Worm (Caenorhabditis elegans) whole organism, L3 larva: ENCODE results near the gene unc-18.

Experiments
- ama-1 ChIP-seq: fragments of 150-350 bp; optimal IDR thresholded peaks from 2 replicates; lab custom pipeline; 2018
- ceh-16 ChIP-seq: sonication (generic microtip); optimal IDR thresholded peaks from 2 replicates; lab custom pipeline; 2017; ENCODE audit warnings: missing biosample characterization, missing genetic modification characterization
- ceh-28 ChIP-seq: fragments of 150-350 bp; optimal IDR thresholded peaks from 2 replicates; lab custom pipeline; 2014; ENCODE audit warnings: missing biosample characterization, missing genetic modification reagents, missing genetic modification characterization
- ceh-82 ChIP-seq: fragments of 150-350 bp; optimal IDR thresholded peaks from 2 replicates; lab custom pipeline; 2014; ENCODE audit warnings: missing biosample characterization, missing genetic modification characterization
- ceh-9 ChIP-seq: sonication (generic microtip); optimal IDR thresholded peaks from 2 replicates; lab custom pipeline; 2018; ENCODE audit warnings: missing biosample characterization, missing genetic modification characterization
- daf-12 ChIP-seq: fragments of 150-350 bp; optimal IDR thresholded peaks from 2 replicates; lab custom pipeline; 2014; ENCODE audit warnings: missing biosample characterization, missing genetic modification reagents, missing genetic modification characterization
- egl-27 ChIP-seq: sonication (generic microtip); optimal IDR thresholded peaks from 4 replicates; lab custom pipeline; 2017; ENCODE audit warnings: missing biosample characterization, missing genetic modification reagents, missing genetic modification characterization
- elt-1 ChIP-seq: fragments of 150-350 bp; optimal IDR thresholded peaks from 2 replicates; lab custom pipeline; 2014; ENCODE audit warnings: missing biosample characterization, missing genetic modification characterization
- elt-2 ChIP-seq: sonication (generic microtip); optimal IDR thresholded peaks from 2 replicates; lab custom pipeline; 2016; ENCODE audit warnings: missing genetic modification reagents, mild to moderate bottlenecking, missing genetic modification characterization, missing compliant biosample characterization
- fkh-10 ChIP-seq: sonication (generic microtip); optimal IDR thresholded peaks from 2 replicates; lab custom pipeline; 2017; ENCODE audit warnings: missing biosample characterization, missing genetic modification reagents, missing genetic modification characterization
- fkh-2 ChIP-seq: fragments of 150-350 bp; optimal IDR thresholded peaks from 2 replicates; lab custom pipeline; 2014; ENCODE audit warnings: missing biosample characterization, missing genetic modification reagents, missing genetic modification characterization
- hmg-11 ChIP-seq: sonication (generic microtip); optimal IDR thresholded peaks from 2 replicates; lab custom pipeline; 2016; ENCODE audit warnings: missing genetic modification characterization, missing compliant biosample characterization
- jun-1 ChIP-seq: fragments of 150-350 bp; optimal IDR thresholded peaks from 2 replicates; lab custom pipeline; 2014; ENCODE audit warnings: missing biosample characterization, missing genetic modification reagents, missing genetic modification characterization
- lin-15B ChIP-seq: fragments of 150-350 bp; optimal IDR thresholded peaks from 2 replicates; lab custom pipeline; 2014; ENCODE audit warnings: missing biosample characterization, missing genetic modification characterization
- lin-39 ChIP-seq: fragments of 150-350 bp; optimal IDR thresholded peaks from 2 replicates; lab custom pipeline; 2018; ENCODE audit warnings: missing biosample characterization, missing genetic modification reagents, missing genetic modification characterization
- lsy-12 ChIP-seq: sonication (generic microtip); optimal IDR thresholded peaks from 2 replicates; lab custom pipeline; 2016; ENCODE audit warnings: mild to moderate bottlenecking, missing genetic modification characterization, missing compliant biosample characterization
- nhr-12 ChIP-seq: fragments of 150-350 bp; optimal IDR thresholded peaks from 2 replicates; lab custom pipeline; 2014; ENCODE audit warnings: missing biosample characterization, missing genetic modification characterization
- nhr-23 ChIP-seq: fragments of 150-350 bp; optimal IDR thresholded peaks from 2 replicates; lab custom pipeline; 2014; ENCODE audit warnings: missing biosample characterization, missing genetic modification reagents, missing genetic modification characterization
- nhr-25 ChIP-seq: sonication (generic microtip); optimal IDR thresholded peaks from 2 replicates; lab custom pipeline; 2017; ENCODE audit warnings: missing biosample characterization, missing genetic modification characterization
- nhr-28 ChIP-seq: fragments of 150-350 bp; optimal IDR thresholded peaks from 2 replicates; lab custom pipeline; 2014; ENCODE audit warnings: missing biosample characterization, missing genetic modification characterization
- nhr-67 ChIP-seq: fragments of 150-350 bp; optimal IDR thresholded peaks from 2 replicates; lab custom pipeline; 2014; ENCODE audit warnings: missing biosample characterization, missing genetic modification characterization
- nhr-76 ChIP-seq: fragments of 150-350 bp; sonication (generic microtip); optimal IDR thresholded peaks from 5 replicates; lab custom pipeline; 2014; ENCODE audit warnings: missing biosample characterization, missing genetic modification characterization
- pha-4 ChIP-seq: fragments of 150-350 bp; optimal IDR thresholded peaks from 2 replicates; lab custom pipeline; 2014; ENCODE audit warnings: missing biosample characterization, missing genetic modification reagents, missing genetic modification characterization
- pqm-1 ChIP-seq: fragments of 150-350 bp; optimal IDR thresholded peaks from 2 replicates; lab custom pipeline; 2017; ENCODE audit warnings: missing biosample characterization, missing genetic modification characterization, inconsistent platforms
- sea-2 ChIP-seq: fragments of 150-350 bp; sonication (generic microtip); optimal IDR thresholded peaks from 4 replicates; lab custom pipeline; 2014; ENCODE audit warnings: missing biosample characterization, missing genetic modification reagents, missing genetic modification characterization
- skn-1 ChIP-seq: fragments of 150-350 bp; optimal IDR thresholded peaks from 2 replicates; lab custom pipeline; 2014; ENCODE audit warnings: missing biosample characterization, missing genetic modification characterization
- snpc-4 ChIP-seq: fragments of 150-350 bp; optimal IDR thresholded peaks from 2 replicates; lab custom pipeline; 2014; ENCODE audit warnings: missing biosample characterization, missing genetic modification characterization
- tbx-2 ChIP-seq: sonication (generic microtip); optimal IDR thresholded peaks from 2 replicates; lab custom pipeline; 2016; ENCODE audit warnings: mild to moderate bottlenecking, missing genetic modification characterization, missing compliant biosample characterization
- unc-39 ChIP-seq: sonication (generic microtip); optimal IDR thresholded peaks from 4 replicates; lab custom pipeline; 2017; ENCODE audit warnings: missing biosample characterization, missing genetic modification characterization
- unc-62 ChIP-seq: fragments of 150-350 bp; sonication (generic microtip); optimal IDR thresholded peaks from 4 replicates; lab custom pipeline; 2014; ENCODE audit warnings: missing biosample characterization, missing genetic modification reagents, missing genetic modification characterization
- ztf-11 ChIP-seq: fragments of 150-350 bp; optimal IDR thresholded peaks from 2 replicates; lab custom pipeline; 2014; ENCODE audit warnings: missing biosample characterization, missing genetic modification characterization
- ztf-4 ChIP-seq: fragments of 150-350 bp; optimal IDR thresholded peaks from 2 replicates; lab custom pipeline; 2014; ENCODE audit warnings: missing biosample characterization, missing genetic modification characterization

The unc-18 gene

ce11 chrX:7712887-7713286 is 30.2 kb downstream of the unc-18 start:
- TF ChIP-seq ceh-82 (no peak), nhr-28 (no peak), ceh-16 (tag; lab: Kevin White, UChicago) (no peak), pha-4 (no peak), nhr-23 (no peak), ztf-4 (tag; lab: Kevin White, UChicago) (no peak), ztf-11 (tag; lab: Kevin White, UChicago) (no peak), ama-1 (no peak), lsy-12 (tag; lab: Kevin White, UChicago) (no peak), egl-27 (no peak), pqm-1 (tag; lab: Kevin White, UChicago) (no peak), sea-2 (GFP tag; lab: Kevin White, UChicago) (no peak), fkh-2 (tag; lab: Kevin White, UChicago) (no peak), tbx-2 (tag; lab: Kevin White, UChicago) (no peak), nhr-25 (tag; lab: Kevin White, UChicago) (no peak)

- TF ChIP-seq ztf-4 (tag; lab: Kevin White, UChicago), result no peak
- no peak for TF ChIP-seq daf-12
- no peak for TF ChIP-seq egl-27
- no peak for TF ChIP-seq nhr-28
- TF ChIP-seq, all 47 proteins: peak for 0
Observed at ce11 chrX:7715463-7715862, 32.8 kb downstream of the unc-18 start.

ce11 chrX:7718972-7719371 is 36.3 kb downstream of the unc-18 start, which contains the start of gene K09F5.6:
K09F5.6 (plus strand) TSS chrX:7719272.
- no peak for TF ChIP-seq unc-62 (GFP tag; lab: Kevin White, UChicago)
- no peak for TF ChIP-seq elt-1
- TF ChIP-seq nhr-12 (tag; lab: Kevin White, UChicago), result no peak
- no peak for TF ChIP-seq lin-15B (tag; lab: Kevin White, UChicago)
- TF ChIP-seq fkh-10, result no peak
- TF ChIP-seq fkh-2 (tag; lab: Kevin White, UChicago), result no peak
- TF ChIP-seq nhr-28, result no peak
- TF ChIP-seq unc-39 (tag; lab: Kevin White, UChicago), result no peak
- no peak for TF ChIP-seq nhr-76
- TF ChIP-seq sea-2 (GFP tag; lab: Kevin White, UChicago), result no peak
- no peak for TF ChIP-seq lin-39 (tag; lab: Kevin White, UChicago)
- no peak for TF ChIP-seq tbx-2 (tag; lab: Kevin White, UChicago)
- no peak for TF ChIP-seq nhr-23

ce11 chrX:7720565-7720964 is 37.9 kb downstream of the unc-18 start:
- TF ChIP-seq pqm-1 (tag; lab: Kevin White, UChicago) (no peak), fkh-2 (tag; lab: Kevin White, UChicago) (no peak), ceh-28 (tag; lab: Kevin White, UChicago) (no peak), elt-2 (tag; lab: Kevin White, UChicago) (no peak)

ce11 chrX:7724099-7724498 is 41.4 kb downstream of the unc-18 start:
- TF ChIP-seq nhr-23, result no peak
- TF ChIP-seq hmg-11 (tag; lab: Kevin White, UChicago), result no peak
- TF ChIP-seq jun-1, result no peak
- TF ChIP-seq nhr-67, result no peak
- no peak for TF ChIP-seq snpc-4 (tag; lab: Kevin White, UChicago)
- no peak for TF ChIP-seq ceh-9 (tag; lab: Kevin White, UChicago)
- TF ChIP-seq skn-1 (tag; lab: Kevin White, UChicago), result no peak
- TF ChIP-seq unc-62 (GFP tag; lab: Kevin White, UChicago), result no peak
- TF ChIP-seq daf-12, result no peak
- TF ChIP-seq ztf-11 (tag; lab: Kevin White, UChicago), result no peak
- TF ChIP-seq nhr-25 (tag; lab: Kevin White, UChicago), result no peak
- no peak for TF ChIP-seq lin-15B (tag; lab: Kevin White, UChicago)

ce11 chrX:7725615-7726014 is 42.9 kb downstream of the unc-18 start, which contains the start of gene spp-14:
spp-14 (plus strand) TSS chrX:7725979.
- TF ChIP-seq jun-1, result peak; percentile 77
- TF ChIP-seq skn-1 (tag; lab: Kevin White, UChicago), result peak; percentile 22
- peak; percentile 20 for TF ChIP-seq pha-4
- TF ChIP-seq elt-2 (tag; lab: Kevin White, UChicago), result peak; percentile 99
- TF ChIP-seq pqm-1 (tag; lab: Kevin White, UChicago), result peak; percentile 97
- no peak for TF ChIP-seq ceh-82
